Worm (Caenorhabditis elegans) whole organism, young adult: Measurements from ENCODE around the gene C06E2.1.

Source experiments
- B0336.3 ChIP-seq: fragments of 200-800 bp; sonication (Bioruptor generic); IDR thresholded peaks from 2 replicates; pipeline ENCODE4 v1.3.6; 2022; ENCODE audit warnings: missing genetic modification characterization, missing compliant biosample characterization
- C06A6.2 ChIP-seq: fragments of 200-800 bp; sonication (Bioruptor generic); conservative IDR thresholded peaks from 2 replicates; pipeline ENCODE4 v1.3.6; 2022; ENCODE audit warnings: missing genetic modification characterization, missing compliant biosample characterization
- C17E4.6 ChIP-seq: fragments of 200-800 bp; sonication (Bioruptor generic); IDR thresholded peaks from 2 replicates; pipeline ENCODE4 v1.3.6; 2022; ENCODE audit warnings: missing genetic modification reagents, missing genetic modification characterization, missing compliant biosample characterization
- F33H1.4 ChIP-seq: fragments of 200-800 bp; sonication (Bioruptor generic); IDR thresholded peaks from 2 replicates; pipeline ENCODE4 v1.3.6; 2022; ENCODE audit warnings: missing genetic modification reagents, missing genetic modification characterization, missing compliant biosample characterization
- F52B5.7 ChIP-seq: sonication (generic microtip); optimal IDR thresholded peaks from 2 replicates; lab custom pipeline; 2016; ENCODE audit warnings: mild to moderate bottlenecking, missing genetic modification characterization, missing compliant biosample characterization
- Y53F4B.3 ChIP-seq: fragments of 200-800 bp; sonication (Bioruptor generic); IDR thresholded peaks from 2 replicates; pipeline ENCODE4 v1.3.6; 2022; ENCODE audit warnings: missing genetic modification reagents, missing genetic modification characterization, missing compliant biosample characterization
- Y67H2A.10 ChIP-seq: fragments of 200-800 bp; sonication (Bioruptor generic); conservative IDR thresholded peaks from 2 replicates; pipeline ENCODE4 v1.3.6; 2022; ENCODE audit warnings: missing genetic modification reagents, missing genetic modification characterization, missing compliant biosample characterization
- ZK185.1 ChIP-seq: sonication (generic microtip); optimal IDR thresholded peaks from 2 replicates; lab custom pipeline; 2016; ENCODE audit warnings: mild to moderate bottlenecking, missing genetic modification characterization, missing compliant biosample characterization; ENCODE audit not compliant: poor library complexity, severe bottlenecking
- akir-1 ChIP-seq: fragments of 200-800 bp; sonication (Bioruptor generic); optimal IDR thresholded peaks from 2 replicates; lab custom pipeline; 2018; ENCODE audit warnings: mild to moderate bottlenecking, missing genetic modification characterization, moderate library complexity, missing compliant biosample characterization
- aptf-3 ChIP-seq: fragments of 200-800 bp; sonication (Bioruptor generic); IDR thresholded peaks from 2 replicates; pipeline ENCODE4 v1.3.6; 2022; ENCODE audit warnings: missing genetic modification characterization, missing compliant biosample characterization
- attf-6 ChIP-seq: fragments of 200-800 bp; sonication (Bioruptor generic); IDR thresholded peaks from 2 replicates; pipeline ENCODE4 v1.3.6; 2022; ENCODE audit warnings: missing genetic modification reagents, missing genetic modification characterization, missing compliant biosample characterization
- bed-2 ChIP-seq: fragments of 200-800 bp; sonication (Bioruptor generic); IDR thresholded peaks from 2 replicates; pipeline ENCODE4 v1.3.6; 2022; ENCODE audit warnings: missing genetic modification reagents, missing genetic modification characterization, missing compliant biosample characterization
- ccch-3 ChIP-seq: fragments of 200-800 bp; sonication (Bioruptor generic); optimal IDR thresholded peaks from 2 replicates; lab custom pipeline; 2018; ENCODE audit warnings: mild to moderate bottlenecking, missing genetic modification characterization, missing compliant biosample characterization
- dox-1 ChIP-seq: fragments of 200-800 bp; sonication (Bioruptor generic); IDR thresholded peaks from 2 replicates; pipeline ENCODE4 v1.3.6; 2022; ENCODE audit warnings: missing genetic modification reagents, missing genetic modification characterization, missing compliant biosample characterization
- dpff-1 ChIP-seq: sonication (generic microtip); optimal IDR thresholded peaks from 2 replicates; lab custom pipeline; 2017; ENCODE audit warnings: mild to moderate bottlenecking, missing genetic modification characterization, missing compliant biosample characterization
- ets-4 ChIP-seq: fragments of 200-800 bp; sonication (Bioruptor generic); optimal IDR thresholded peaks from 2 replicates; lab custom pipeline; 2018; ENCODE audit warnings: mild to moderate bottlenecking, missing genetic modification characterization, missing compliant biosample characterization
- hlh-26 ChIP-seq: fragments of 200-800 bp; sonication (Bioruptor generic); conservative IDR thresholded peaks from 2 replicates; pipeline ENCODE4 v1.3.6; 2022; ENCODE audit warnings: missing genetic modification reagents, missing genetic modification characterization, missing compliant biosample characterization
- hmg-1.2 ChIP-seq: fragments of 200-800 bp; sonication (Bioruptor generic); IDR thresholded peaks from 2 replicates; pipeline ENCODE4 v1.3.6; 2022; ENCODE audit warnings: missing genetic modification reagents, missing genetic modification characterization, missing compliant biosample characterization
- lag-1 ChIP-seq: fragments of 200-800 bp; sonication (Bioruptor generic); IDR thresholded peaks from 2 replicates; pipeline ENCODE4 v1.3.6; 2022; ENCODE audit warnings: missing genetic modification reagents, missing genetic modification characterization, missing compliant biosample characterization
- let-526 ChIP-seq: fragments of 200-800 bp; sonication (Bioruptor generic); IDR thresholded peaks from 2 replicates; pipeline ENCODE4 v1.3.6; 2022; ENCODE audit warnings: missing genetic modification reagents, missing genetic modification characterization, missing compliant biosample characterization
- lin-40 ChIP-seq: sonication (generic microtip); optimal IDR thresholded peaks from 2 replicates; lab custom pipeline; 2016; ENCODE audit warnings: missing genetic modification characterization, mild to moderate bottlenecking, missing compliant biosample characterization, missing genotype, missing genetic modification reagents
- mcd-1 ChIP-seq: fragments of 200-800 bp; sonication (Bioruptor generic); IDR thresholded peaks from 2 replicates; pipeline ENCODE4 v1.3.6; 2022; ENCODE audit warnings: missing genetic modification reagents, missing genetic modification characterization, missing compliant biosample characterization
- nhr-120 ChIP-seq: fragments of 200-800 bp; sonication (Bioruptor generic); IDR thresholded peaks from 2 replicates; pipeline ENCODE4 v1.3.6; 2022; ENCODE audit warnings: missing genetic modification characterization, missing compliant biosample characterization
- nhr-80 ChIP-seq: sonication (generic microtip); optimal IDR thresholded peaks from 2 replicates; lab custom pipeline; 2016; ENCODE audit warnings: missing genetic modification characterization, missing compliant biosample characterization
- rcor-1 ChIP-seq: fragments of 200-800 bp; sonication (Bioruptor generic); IDR thresholded peaks from 2 replicates; pipeline ENCODE4 v1.3.6; 2022; ENCODE audit warnings: missing genetic modification reagents, missing genetic modification characterization, missing compliant biosample characterization
- rec-8 ChIP-seq, 2 experiments: sonication (generic microtip); optimal IDR thresholded peaks; 2 replicates each; lab custom pipeline; 2016; ENCODE audit warnings: mild to moderate bottlenecking in 2 of 2, missing genetic modification characterization in 2 of 2, missing genetic modification reagents in 2 of 2, missing genotype in 2 of 2, missing biosample characterization in 1 of 2, missing compliant biosample characterization in 1 of 2, moderate library complexity in 1 of 2
- sea-2 ChIP-seq: fragments of 200-800 bp; sonication (Bioruptor generic); IDR thresholded peaks from 2 replicates; pipeline ENCODE4 v1.3.6; 2022; ENCODE audit warnings: missing genetic modification characterization, missing compliant biosample characterization
- snpc-1.1 ChIP-seq: sonication (generic microtip); optimal IDR thresholded peaks from 2 replicates; lab custom pipeline; 2017; ENCODE audit warnings: missing genetic modification characterization, mild to moderate bottlenecking, missing compliant biosample characterization, antibody characterized with exemption, moderate library complexity, missing genotype, missing genetic modification reagents; ENCODE audit not compliant: insufficient read depth
- snpc-3.4 ChIP-seq: sonication (generic microtip); optimal IDR thresholded peaks from 2 replicates; lab custom pipeline; 2017; ENCODE audit warnings: missing genetic modification characterization, mild to moderate bottlenecking, missing compliant biosample characterization, antibody characterized with exemption, moderate library complexity, missing genotype, missing genetic modification reagents
- sptf-2 ChIP-seq: fragments of 200-800 bp; sonication (Bioruptor generic); optimal IDR thresholded peaks from 2 replicates; lab custom pipeline; 2018; ENCODE audit warnings: mild to moderate bottlenecking, missing genetic modification characterization, missing compliant biosample characterization
- tbp1 ChIP-seq: fragments of 200-800 bp; sonication (Bioruptor generic); optimal IDR thresholded peaks from 2 replicates; lab custom pipeline; 2018; ENCODE audit warnings: mild to moderate bottlenecking, missing genetic modification characterization, missing compliant biosample characterization
- tbx-9 ChIP-seq: sonication (generic microtip); optimal IDR thresholded peaks from 2 replicates; lab custom pipeline; 2016; ENCODE audit warnings: borderline replicate concordance, missing genetic modification characterization, inconsistent platforms, missing compliant biosample characterization
- xnd-1 ChIP-seq: sonication (generic microtip); optimal IDR thresholded peaks from 2 replicates; lab custom pipeline; 2016; ENCODE audit warnings: missing genotype, missing genetic modification reagents, missing genetic modification characterization, missing compliant biosample characterization
- zfh-2 ChIP-seq: fragments of 200-800 bp; sonication (Bioruptor generic); conservative IDR thresholded peaks from 2 replicates; pipeline ENCODE4 v1.3.6; 2022; ENCODE audit warnings: missing genetic modification reagents, missing genetic modification characterization, missing compliant biosample characterization
- ztf-18 ChIP-seq: sonication (generic microtip); optimal IDR thresholded peaks from 2 replicates; lab custom pipeline; 2016; ENCODE audit warnings: missing genotype, mild to moderate bottlenecking, missing genetic modification characterization, missing compliant biosample characterization

The C06E2.1 gene

ce11 chrX:8918792-8919191, 44.1 kb upstream of the C06E2.1 start:
- no peak for TF ChIP-seq nhr-120 (GFP tag; lab: Robert Waterston, UW)
- TF ChIP-seq F33H1.4 (GFP tag; lab: Robert Waterston, UW), result no peak
- TF ChIP-seq tbx-9 (tag; lab: Kevin White, UChicago), result no peak
- TF ChIP-seq C17E4.6 (GFP tag; lab: Robert Waterston, UW), result no peak
- no peak for TF ChIP-seq C06A6.2 (GFP tag; lab: Robert Waterston, UW)
- TF ChIP-seq bed-2 (GFP tag; lab: Robert Waterston, UW), result no peak
- TF ChIP-seq ets-4, result no peak
- no peak for TF ChIP-seq xnd-1 (tag; lab: Kevin White, UChicago)
- TF ChIP-seq tbp1, result no peak
- no peak for TF ChIP-seq lag-1 (GFP tag; lab: Robert Waterston, UW)
- no peak for TF ChIP-seq Y67H2A.10 (GFP tag; lab: Robert Waterston, UW)
- no peak for TF ChIP-seq B0336.3 (GFP tag; lab: Robert Waterston, UW)
- TF ChIP-seq ztf-18, result no peak

- TF ChIP-seq snpc-1.1, result no peak
- TF ChIP-seq zfh-2 (GFP tag; lab: Robert Waterston, UW), result peak; percentile 63
- TF ChIP-seq hlh-26 (GFP tag; lab: Robert Waterston, UW), result no peak
- no peak for TF ChIP-seq rcor-1 (GFP tag; lab: Robert Waterston, UW)
- TF ChIP-seq dox-1 (GFP tag; lab: Robert Waterston, UW), result no peak
- no peak for TF ChIP-seq akir-1
Measured at ce11 chrX:8917730-8918129, 43.1 kb upstream of the C06E2.1 start.

- TF ChIP-seq hmg-1.2 (GFP tag; lab: Robert Waterston, UW), result peak; percentile 21; the same call in 1 of the 2 replicates
- peak; percentile 19 for TF ChIP-seq tbp1
- TF ChIP-seq xnd-1 (tag; lab: Kevin White, UChicago), result no peak
- TF ChIP-seq let-526 (GFP tag; lab: Robert Waterston, UW), result 0 out of 2 replicates have a peak, but pooled peaks have one; percentile 8
- TF ChIP-seq nhr-80 (tag; lab: Kevin White, UChicago), result peak; percentile 40
- TF ChIP-seq snpc-3.4, result no peak
- peak; percentile 91 for TF ChIP-seq mcd-1 (GFP tag; lab: Robert Waterston, UW)
- TF ChIP-seq dox-1 (GFP tag; lab: Robert Waterston, UW), result 0 out of 2 replicates have a peak, but pooled peaks have one; percentile 28
Measured at ce11 chrX:8911077-8911476, 36.4 kb upstream of the C06E2.1 start, which contains the start of gene cyn-8. cyn-8 (plus strand) TSS chrX:8911293.

- TF ChIP-seq dpff-1 (no peak), lin-40 (no peak), ZK185.1 (tag; lab: Kevin White, UChicago) (no peak), ccch-3 (GFP tag; lab: Kevin White, UChicago) (no peak), attf-6 (no peak)
Measured at ce11 chrX:8905089-8905488, 30.4 kb upstream of the C06E2.1 start, which contains the start of gene ensh-1. ensh-1 (plus strand) TSS chrX:8905389.

- TF ChIP-seq sea-2 (no peak), aptf-3 (GFP tag; lab: Robert Waterston, UW) (no peak), tbp1 (no peak), rec-8 (tag; optimal IDR thresholded peaks at IDR 0.05; lab: Kevin White, UChicago) (no peak), F52B5.7 (tag; lab: Kevin White, UChicago) (no peak), ccch-3 (GFP tag; lab: Kevin White, UChicago) (no peak), sptf-2 (GFP tag; lab: Kevin White, UChicago) (no peak), Y53F4B.3 (GFP tag; lab: Robert Waterston, UW) (no peak)
Measured at ce11 chrX:8902920-8903319, 28.3 kb upstream of the C06E2.1 start.
